Worm (Caenorhabditis elegans) whole organism, L4/young adult: ENCODE measurements around the gene tba-4.

Experiments used
- W03F9.2 ChIP-seq: fragments of 150-350 bp; optimal IDR thresholded peaks from 2 replicates; lab custom pipeline; 2014; ENCODE audit warnings: missing biosample characterization, missing genetic modification characterization
- dao-5 ChIP-seq: sonication (generic microtip); optimal IDR thresholded peaks from 2 replicates; lab custom pipeline; 2016; ENCODE audit warnings: missing genotype, missing genetic modification characterization, moderate library complexity, missing compliant biosample characterization
- him-1 ChIP-seq: sonication (generic microtip); optimal IDR thresholded peaks from 2 replicates; lab custom pipeline; 2016; ENCODE audit warnings: missing genotype, missing genetic modification reagents, missing genetic modification characterization, missing compliant biosample characterization

DNA sequence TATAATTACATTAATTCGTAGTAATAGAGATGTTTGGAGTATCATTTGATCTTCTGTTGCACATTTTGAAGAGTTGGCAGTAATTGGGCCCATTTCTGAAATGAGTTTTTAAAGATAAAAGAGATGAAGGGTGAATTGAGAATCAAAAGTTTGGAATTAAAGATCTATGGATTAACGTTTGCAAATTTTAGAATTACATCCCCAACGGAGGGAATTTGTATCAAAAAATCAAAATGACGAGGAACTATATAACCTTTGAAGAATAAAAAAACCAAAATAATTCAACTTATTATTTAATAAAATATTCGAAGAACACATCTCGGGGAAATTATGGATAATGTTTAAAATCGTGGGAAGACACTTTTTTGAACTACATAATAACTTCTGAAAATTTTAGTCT is 23.5 kb upstream of the tba-4 start, which contains the start of gene sra-10:
- TF ChIP-seq him-1 (no peak), dao-5 (no peak), W03F9.2 (tag; lab: Kevin White, UChicago) (no peak)
